Fruit fly (Drosophila melanogaster) whole organism, embryonic: ENCODE measurements around the gene Gpdh3.

Experiments used
- Asciz ChIP-seq: fragments of 200-800 bp; sonication (Bioruptor generic); optimal IDR thresholded peaks from 2 replicates; lab custom pipeline; 2017; ENCODE audit warnings: missing biosample characterization, mild to moderate bottlenecking, missing genetic modification characterization, missing genetic modification reagents
- Atf6 ChIP-seq: fragments of 200-800 bp; sonication (Bioruptor generic); IDR thresholded peaks from 2 replicates; pipeline ENCODE4 v1.3.6; 2022; ENCODE audit warnings: missing biosample characterization, missing genetic modification characterization
- Bgb ChIP-seq: fragments of 200-800 bp; sonication (Bioruptor generic); IDR thresholded peaks from 2 replicates; pipeline ENCODE4 v1.3.6; 2022; ENCODE audit warnings: missing biosample characterization, missing genetic modification characterization; ENCODE audit not compliant: partially characterized antibody
- CG11398 ChIP-seq: fragments of 200-800 bp; sonication (Bioruptor generic); optimal IDR thresholded peaks from 2 replicates; lab custom pipeline; 2016; ENCODE audit warnings: missing biosample characterization, missing genetic modification characterization
- CG12769 ChIP-seq: fragments of 200-800 bp; sonication (Bioruptor generic); optimal IDR thresholded peaks from 2 replicates; lab custom pipeline; 2019; ENCODE audit warnings: missing biosample characterization, mild to moderate bottlenecking, missing genetic modification characterization, moderate library complexity
- CG13624 ChIP-seq: fragments of 200-800 bp; sonication (Bioruptor generic); optimal IDR thresholded peaks from 2 replicates; lab custom pipeline; 2016; ENCODE audit warnings: missing biosample characterization, missing genetic modification characterization
- CG16779 ChIP-seq: fragments of 200-800 bp; sonication (Bioruptor generic); IDR thresholded peaks from 2 replicates; pipeline ENCODE4 v1.3.6; 2022; ENCODE audit warnings: missing biosample characterization, missing genetic modification characterization
- CG2129 ChIP-seq: fragments of 200-800 bp; sonication (Bioruptor generic); IDR thresholded peaks from 2 replicates; pipeline ENCODE4 v1.3.6; 2022; ENCODE audit warnings: missing biosample characterization, missing genetic modification characterization; ENCODE audit not compliant: partially characterized antibody
- CG31365 ChIP-seq: fragments of 200-800 bp; sonication (Bioruptor generic); optimal IDR thresholded peaks from 2 replicates; lab custom pipeline; 2018; ENCODE audit warnings: missing biosample characterization, mild to moderate bottlenecking, missing genetic modification characterization
- CG3726 ChIP-seq: fragments of 200-800 bp; sonication (Bioruptor generic); IDR thresholded peaks from 3 replicates; pipeline ENCODE4, ENCODE4 v1.3.6; 2022; ENCODE audit warnings: missing biosample characterization, missing genetic modification characterization
- CG4707 ChIP-seq: fragments of 200-800 bp; sonication (Bioruptor generic); optimal IDR thresholded peaks from 2 replicates; lab custom pipeline; 2018; ENCODE audit warnings: missing biosample characterization, mild to moderate bottlenecking, missing genetic modification characterization, moderate library complexity
- CG8765 ChIP-seq: fragments of 200-800 bp; sonication (Bioruptor generic); IDR thresholded peaks from 2 replicates; pipeline ENCODE4 v1.3.6; 2022; ENCODE audit warnings: missing biosample characterization, missing genetic modification characterization
- CG9215 ChIP-seq: fragments of 200-800 bp; sonication (Bioruptor generic); IDR thresholded peaks from 2 replicates; pipeline ENCODE4 v1.3.6; 2022; ENCODE audit warnings: missing biosample characterization, missing genetic modification characterization
- CG9932 ChIP-seq: fragments of 200-800 bp; sonication (Bioruptor generic); IDR thresholded peaks from 2 replicates; pipeline ENCODE4 v1.3.6; 2022; ENCODE audit warnings: missing biosample characterization, missing genetic modification characterization
- CrebB ChIP-seq: fragments of 200-800 bp; sonication (Bioruptor generic); optimal IDR thresholded peaks from 3 replicates; lab custom pipeline; 2018; ENCODE audit warnings: missing biosample characterization, mild to moderate bottlenecking, missing genetic modification characterization
- Dad ChIP-seq: fragments of 200-800 bp; sonication (Bioruptor generic); optimal IDR thresholded peaks from 3 replicates; lab custom pipeline; 2016; ENCODE audit warnings: missing biosample characterization, missing genetic modification characterization
- Dbx ChIP-seq: fragments of 200-800 bp; sonication (Bioruptor generic); IDR thresholded peaks from 3 replicates; pipeline ENCODE4 v1.3.6; 2022; ENCODE audit warnings: missing biosample characterization, missing genetic modification characterization
- Drgx ChIP-seq: fragments of 200-800 bp; sonication (Bioruptor generic); IDR thresholded peaks from 2 replicates; pipeline ENCODE4 v1.3.6; 2022; ENCODE audit warnings: missing biosample characterization, missing genetic modification characterization
- Fer1 ChIP-seq: fragments of 200-800 bp; sonication (Bioruptor generic); optimal IDR thresholded peaks from 2 replicates; lab custom pipeline; 2017; ENCODE audit warnings: missing biosample characterization, mild to moderate bottlenecking, missing genetic modification characterization
- GATAe ChIP-seq: fragments of 200-800 bp; sonication (Bioruptor generic); conservative IDR thresholded peaks from 2 replicates; pipeline ENCODE4 v1.3.6; 2022; ENCODE audit warnings: missing biosample characterization, missing genetic modification characterization
- H15 ChIP-seq: fragments of 200-800 bp; sonication (Bioruptor generic); IDR thresholded peaks from 3 replicates; pipeline ENCODE4 v1.3.6; 2022; ENCODE audit warnings: missing biosample characterization, missing genetic modification characterization
- H2.0 ChIP-seq: fragments of 200-800 bp; sonication (Bioruptor generic); IDR thresholded peaks from 2 replicates; pipeline ENCODE4 v1.3.6; 2022; ENCODE audit warnings: missing biosample characterization, missing genetic modification characterization
- HLH4C ChIP-seq: fragments of 200-800 bp; sonication (Bioruptor generic); IDR thresholded peaks from 3 replicates; pipeline ENCODE4 v1.3.6; 2022; ENCODE audit warnings: missing biosample characterization, missing genetic modification characterization; ENCODE audit not compliant: partially characterized antibody
- Med ChIP-seq: fragments of 200-800 bp; sonication (Bioruptor generic); peaks from one replicate; lab custom pipeline; 2016; ENCODE audit warnings: missing biosample characterization, missing genetic modification characterization, mild to moderate bottlenecking, inconsistent platforms, moderate library complexity
- PHDP ChIP-seq: fragments of 200-800 bp; sonication (Bioruptor generic); optimal IDR thresholded peaks from 3 replicates; lab custom pipeline; 2018; ENCODE audit warnings: missing biosample characterization, mild to moderate bottlenecking, missing genetic modification characterization, moderate library complexity
- Pdp1 ChIP-seq, 2 experiments: fragments of 200-800 bp; sonication (Bioruptor generic); optimal IDR thresholded peaks; 3 replicates each; lab custom pipeline; 2016; ENCODE audit warnings: missing biosample characterization in 2 of 2, missing genetic modification characterization in 2 of 2, mild to moderate bottlenecking in 1 of 2, moderate library complexity in 1 of 2
- Ravus ChIP-seq: fragments of 200-800 bp; sonication (Bioruptor generic); IDR thresholded peaks from 2 replicates; pipeline ENCODE4 v1.3.6; 2022; ENCODE audit warnings: missing biosample characterization, missing genetic modification characterization
- Spps ChIP-seq: fragments of 200-800 bp; sonication (Bioruptor generic); optimal IDR thresholded peaks from 2 replicates; lab custom pipeline; 2018; ENCODE audit warnings: missing biosample characterization, mild to moderate bottlenecking, missing genetic modification characterization
- bcd ChIP-seq: fragments of 200-800 bp; sonication (Bioruptor generic); optimal IDR thresholded peaks from 2 replicates; lab custom pipeline; 2017; ENCODE audit warnings: missing biosample characterization, mild to moderate bottlenecking, missing genetic modification characterization
- cato ChIP-seq: fragments of 200-800 bp; sonication (Bioruptor generic); optimal IDR thresholded peaks from 2 replicates; lab custom pipeline; 2016; ENCODE audit warnings: missing biosample characterization, missing genetic modification characterization, borderline replicate concordance
- chinmo ChIP-seq: fragments of 200-800 bp; sonication (Bioruptor generic); IDR thresholded peaks from 4 replicates; pipeline ENCODE4 v1.3.6; 2022; ENCODE audit warnings: missing biosample characterization, missing genetic modification characterization; ENCODE audit not compliant: partially characterized antibody
- cwo ChIP-seq: fragments of 200-800 bp; sonication (Bioruptor generic); optimal IDR thresholded peaks from 3 replicates; lab custom pipeline; 2017; ENCODE audit warnings: missing biosample characterization, missing genetic modification characterization, mild to moderate bottlenecking, moderate library complexity, missing genetic modification reagents
- fd64A ChIP-seq: fragments of 200-800 bp; sonication (Bioruptor generic); optimal IDR thresholded peaks from 3 replicates; lab custom pipeline; 2018; ENCODE audit warnings: missing biosample characterization, mild to moderate bottlenecking, missing genetic modification characterization
- gce ChIP-seq: fragments of 200-800 bp; sonication (Bioruptor generic); IDR thresholded peaks from 3 replicates; pipeline ENCODE4 v1.3.6; 2022; ENCODE audit warnings: missing biosample characterization, missing genetic modification characterization
- lab ChIP-seq: fragments of 200-800 bp; sonication (Bioruptor generic); optimal IDR thresholded peaks from 3 replicates; lab custom pipeline; 2017; ENCODE audit warnings: missing biosample characterization, missing genetic modification characterization, mild to moderate bottlenecking, moderate library complexity, missing genetic modification reagents
- lilli ChIP-seq: fragments of 200-800 bp; sonication (Bioruptor generic); optimal IDR thresholded peaks from 3 replicates; lab custom pipeline; 2016; ENCODE audit warnings: missing biosample characterization, missing genetic modification characterization
- lmd ChIP-seq: fragments of 200-800 bp; sonication (Bioruptor generic); IDR thresholded peaks from 2 replicates; pipeline ENCODE4 v1.3.6; 2022; ENCODE audit warnings: missing biosample characterization, missing genetic modification characterization
- mirr ChIP-seq: fragments of 200-800 bp; sonication (Bioruptor generic); optimal IDR thresholded peaks from 3 replicates; lab custom pipeline; 2018; ENCODE audit warnings: missing biosample characterization, mild to moderate bottlenecking, missing genetic modification characterization
- nerfin-2 ChIP-seq: fragments of 200-800 bp; sonication (Bioruptor generic); IDR thresholded peaks from 2 replicates; pipeline ENCODE4 v1.3.6; 2022; ENCODE audit warnings: missing biosample characterization, missing genetic modification characterization; ENCODE audit not compliant: partially characterized antibody
- peb ChIP-seq: fragments of 200-800 bp; sonication (Bioruptor generic); IDR thresholded peaks from 2 replicates; pipeline ENCODE4 v1.3.6; 2022; ENCODE audit warnings: missing biosample characterization, missing genetic modification characterization
- pfk ChIP-seq: fragments of 200-800 bp; sonication (Bioruptor generic); optimal IDR thresholded peaks from 2 replicates; lab custom pipeline; 2018; ENCODE audit warnings: missing biosample characterization, mild to moderate bottlenecking, missing genetic modification characterization, moderate library complexity
- phol ChIP-seq: fragments of 200-800 bp; sonication (Bioruptor generic); optimal IDR thresholded peaks from 3 replicates; lab custom pipeline; 2018; ENCODE audit warnings: missing biosample characterization, mild to moderate bottlenecking, missing genetic modification characterization, moderate library complexity
- ranshi ChIP-seq: fragments of 200-800 bp; sonication (Bioruptor generic); IDR thresholded peaks from 2 replicates; pipeline ENCODE4 v1.3.6; 2022; ENCODE audit warnings: missing biosample characterization, missing genetic modification characterization
- sd ChIP-seq: fragments of 200-800 bp; sonication (Bioruptor generic); optimal IDR thresholded peaks from 3 replicates; lab custom pipeline; 2018; ENCODE audit warnings: missing biosample characterization, mild to moderate bottlenecking, missing genetic modification characterization, moderate library complexity
- sens ChIP-seq: fragments of 200-800 bp; sonication (Bioruptor generic); peaks from one replicate; lab custom pipeline; 2016; ENCODE audit warnings: missing biosample characterization, missing genetic modification characterization
- slp2 ChIP-seq: fragments of 200-800 bp; sonication (Bioruptor generic); optimal IDR thresholded peaks from 2 replicates; lab custom pipeline; 2016; ENCODE audit warnings: missing biosample characterization, missing genetic modification characterization
- sug ChIP-seq: fragments of 200-800 bp; optimal IDR thresholded peaks from 2 replicates; lab custom pipeline; 2019; ENCODE audit warnings: missing biosample characterization, mild to moderate bottlenecking, missing genetic modification characterization, moderate library complexity
- toy ChIP-seq: fragments of 200-800 bp; sonication (Bioruptor generic); IDR thresholded peaks from 2 replicates; pipeline ENCODE4 v1.3.6; 2022; ENCODE audit warnings: missing biosample characterization, missing genetic modification characterization
- trem ChIP-seq: fragments of 200-800 bp; optimal IDR thresholded peaks from 3 replicates; lab custom pipeline; 2019; ENCODE audit warnings: missing biosample characterization, mild to moderate bottlenecking, missing genetic modification characterization, moderate library complexity
- yki ChIP-seq: fragments of >200 bp; optimal IDR thresholded peaks from 3 replicates; lab custom pipeline; 2018

The Gpdh3 gene

DNA sequence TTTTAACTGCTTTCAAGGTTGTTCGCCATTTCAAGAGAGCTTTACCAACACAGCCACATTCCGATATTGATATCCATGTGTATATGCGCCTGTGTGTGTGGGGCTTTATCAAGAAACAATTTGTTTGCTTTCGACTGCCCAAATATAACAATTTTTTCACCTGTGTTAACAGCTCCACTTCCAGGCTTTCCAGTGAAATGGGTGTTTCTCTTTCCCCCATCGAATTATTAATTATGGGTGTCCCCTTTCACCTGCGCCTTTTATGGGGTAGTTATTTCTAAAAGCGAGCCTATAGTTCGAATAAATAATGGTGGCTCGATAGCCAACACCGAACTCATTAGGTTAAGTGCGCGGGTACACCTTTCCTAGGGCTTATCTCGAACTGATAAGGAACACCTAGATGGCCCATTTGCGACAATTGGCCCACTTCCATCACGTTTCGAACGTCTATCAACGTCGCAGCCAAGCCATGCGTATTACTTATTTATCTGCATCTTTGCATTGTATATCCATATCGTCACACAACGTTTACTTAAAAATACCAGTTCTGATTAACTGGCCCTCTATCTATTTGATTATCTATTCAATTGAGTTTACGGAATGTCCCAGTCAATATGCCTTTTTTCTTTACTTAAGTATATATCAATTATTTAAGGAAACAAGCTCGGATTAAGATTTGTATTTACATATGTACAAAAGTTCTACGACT, 30.2 kb downstream of the Gpdh3 start:
- TF ChIP-seq Fer1 (GFP tag; lab: Kevin White, UChicago): peak; percentile 35
- TF ChIP-seq Pdp1 (GFP tag; optimal IDR thresholded peaks at IDR 0.05; lab: Kevin White, UChicago): no peak
- no peak for TF ChIP-seq Dbx
- no peak for TF ChIP-seq Ravus (GFP tag; lab: Robert Waterston, UW)
- TF ChIP-seq cato (GFP tag; lab: Kevin White, UChicago): no peak
- no peak for TF ChIP-seq CG9215 (GFP tag; lab: Robert Waterston, UW)
- TF ChIP-seq chinmo: peak; percentile 52; the same call in 1 of the 4 replicates
- TF ChIP-seq HLH4C (GFP tag; lab: Robert Waterston, UW): 0 out of 3 replicates have a peak, but pooled peaks have one; percentile 8
- no peak for TF ChIP-seq bcd
- no peak for TF ChIP-seq CG2129 (GFP tag; lab: Robert Waterston, UW)
- TF ChIP-seq lab: peak; percentile 50
- no peak for TF ChIP-seq nerfin-2 (GFP tag; lab: Robert Waterston, UW)
- TF ChIP-seq CG31365 (tag; lab: Kevin White, UChicago): no peak
- TF ChIP-seq CG3726 (GFP tag; lab: Robert Waterston, UW): no peak
- peak; percentile 59 for TF ChIP-seq cwo (GFP tag; lab: Kevin White, UChicago)
- peak; percentile 58 for TF ChIP-seq sug (tag; lab: Kevin White, UChicago)
- TF ChIP-seq yki (lab: Kevin White, UChicago): no peak
- TF ChIP-seq CrebB (tag; lab: Kevin White, UChicago): no peak
- 0 out of 2 replicates have a peak, but pooled peaks have one; percentile 8 for TF ChIP-seq Atf6
- no peak for TF ChIP-seq peb (GFP tag; lab: Robert Waterston, UW)
- TF ChIP-seq lmd (GFP tag; lab: Robert Waterston, UW): no peak
- no peak for TF ChIP-seq ranshi (GFP tag; lab: Robert Waterston, UW)
- peak; percentile 19; the same call in 1 of the 2 replicates for TF ChIP-seq CG9932 (GFP tag; lab: Robert Waterston, UW)
- no peak for TF ChIP-seq slp2
- no peak for TF ChIP-seq toy
- no peak for TF ChIP-seq gce (GFP tag; lab: Robert Waterston, UW)
- TF ChIP-seq CG13624 (GFP tag; lab: Kevin White, UChicago): no peak
- no peak for TF ChIP-seq phol (tag; lab: Kevin White, UChicago)
- TF ChIP-seq Bgb (GFP tag; lab: Robert Waterston, UW): no peak
- peak; percentile 56 for TF ChIP-seq sd (tag; lab: Kevin White, UChicago)
- peak; percentile 18 for TF ChIP-seq CG12769 (tag; lab: Kevin White, UChicago)
- TF ChIP-seq sens: peak; percentile 72
- TF ChIP-seq fd64A (GFP tag; lab: Kevin White, UChicago): peak; percentile 9
- no peak for TF ChIP-seq lilli
- no peak for TF ChIP-seq H2.0
- peak; percentile 91 for TF ChIP-seq mirr (GFP tag; lab: Kevin White, UChicago)
- TF ChIP-seq Spps (tag; lab: Kevin White, UChicago): no peak
- TF ChIP-seq CG16779: peak; percentile 23; the same call in 1 of the 2 replicates
- TF ChIP-seq CG8765 (GFP tag; lab: Robert Waterston, UW): no peak
- TF ChIP-seq CG11398 (GFP tag; lab: Kevin White, UChicago): no peak
- TF ChIP-seq pfk (GFP tag; lab: Kevin White, UChicago): peak; percentile 88
- TF ChIP-seq trem (tag; lab: Kevin White, UChicago): no peak
- no peak for TF ChIP-seq Asciz (GFP tag; lab: Kevin White, UChicago)
- peak; percentile 70 for TF ChIP-seq Med (GFP tag; lab: Kevin White, UChicago)
- TF ChIP-seq GATAe (GFP tag; lab: Robert Waterston, UW): no peak
- no peak for TF ChIP-seq Drgx (GFP tag; lab: Robert Waterston, UW)
- TF ChIP-seq PHDP: peak; percentile 6
- no peak for TF ChIP-seq Dad (GFP tag; lab: Kevin White, UChicago)
- no peak for TF ChIP-seq CG4707 (GFP tag; lab: Kevin White, UChicago)
- TF ChIP-seq H15: no peak
